Worm (Caenorhabditis elegans): ENCODE measurements around the gene ddi-1.
A peak's percentile ranks its signal among the peaks of the same experiment; 100 is the strongest.

The ddi-1 gene

DNA sequence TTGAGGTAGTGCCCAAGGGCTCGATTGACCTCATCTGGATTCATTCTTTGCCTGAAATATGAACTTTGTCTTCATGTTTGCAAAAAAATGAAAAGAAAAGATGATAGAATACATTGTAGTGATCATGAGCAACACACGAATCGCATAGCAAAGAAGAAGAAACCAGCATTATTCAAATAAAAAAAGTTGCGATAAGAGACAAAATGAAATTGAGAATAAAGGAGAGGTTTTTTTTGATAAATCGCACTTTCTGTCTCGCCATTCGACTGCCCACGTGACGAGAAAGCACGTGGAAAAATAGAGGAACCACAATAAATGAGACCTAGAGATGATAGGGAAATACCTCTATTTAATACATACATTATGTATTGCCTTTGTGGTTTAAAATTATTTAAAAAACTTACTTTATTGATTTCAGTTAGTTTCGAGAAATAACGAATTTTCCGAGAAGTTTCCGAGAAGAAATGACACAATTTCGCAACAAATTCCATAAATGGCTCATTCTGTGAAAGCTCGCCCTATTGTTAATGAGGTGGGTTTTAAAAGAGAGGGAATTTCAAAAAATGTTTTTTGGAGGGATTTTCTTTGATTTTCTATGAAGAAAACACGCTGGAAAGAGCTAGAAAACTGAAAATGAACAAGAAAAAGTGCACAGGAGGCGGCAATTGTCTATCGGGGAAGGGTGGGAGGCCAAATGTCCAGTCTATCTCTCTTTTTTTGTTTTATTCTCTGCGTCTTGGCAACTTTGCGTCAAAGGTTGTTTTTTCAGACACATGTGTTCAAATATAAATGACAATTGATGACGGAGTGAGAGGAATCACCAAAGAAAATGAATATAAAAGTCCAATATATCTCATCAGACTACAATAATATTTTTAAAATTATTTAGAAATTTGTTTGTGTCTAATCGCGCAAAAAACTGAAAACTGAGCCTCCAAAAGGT, 33.0 kb downstream of the ddi-1 start, which contains the start of gene paqr-1:
paqr-1 (minus strand) TSS at position 51 of the 943 bp plus-strand sequence.
- TF ChIP-seq lin-35 (GFP tag; optimal IDR thresholded peaks at IDR 0.05) = peak in 1 of 3 experiments; percentile 67
- TF ChIP-seq dpl-1 (GFP tag; optimal IDR thresholded peaks at IDR 0.05) = no peak
- no peak; the same call in 1 of the 2 replicates for TF ChIP-seq mcd-1 (GFP tag; IDR thresholded peaks at IDR 0.05)
- no peak for TF ChIP-seq zfh-2 (GFP tag; conservative IDR thresholded peaks at IDR 0.05)
- no peak for TF ChIP-seq hlh-12 (tag; optimal IDR thresholded peaks at IDR 0.05)
- TF ChIP-seq bed-1 (GFP tag; IDR thresholded peaks at IDR 0.05) = no peak
- TF ChIP-seq B0035.1 (tag; optimal IDR thresholded peaks at IDR 0.05) = no peak
- no peak for TF ChIP-seq F39B2.1 (GFP tag; IDR thresholded peaks at IDR 0.05)
- no peak for TF ChIP-seq hsf-1 (GFP tag; IDR thresholded peaks at IDR 0.05)
- no peak for TF ChIP-seq ceh-79 (tag; optimal IDR thresholded peaks at IDR 0.05)
- TF ChIP-seq attf-5 (GFP tag; optimal IDR thresholded peaks at IDR 0.05) = peak; percentile 7
- TF ChIP-seq snpc-1.3 (tag; optimal IDR thresholded peaks at IDR 0.05; ENCODE audit: insufficient read depth) = no peak
- no peak for TF ChIP-seq madf-3 (GFP tag; IDR thresholded peaks at IDR 0.05)
- TF ChIP-seq F10E7.11 (tag; optimal IDR thresholded peaks at IDR 0.05) = no peak
- TF ChIP-seq repo-1 (tag; optimal IDR thresholded peaks at IDR 0.05) = no peak
- no peak for TF ChIP-seq B0261.1 (tag; optimal IDR thresholded peaks at IDR 0.05)
- TF ChIP-seq K11D2.4 (GFP tag; IDR thresholded peaks at IDR 0.05) = no peak
- TF ChIP-seq ztf-3 (GFP tag; optimal IDR thresholded peaks at IDR 0.05) = no peak
- TF ChIP-seq F49E8.2 (tag; optimal IDR thresholded peaks at IDR 0.05; ENCODE audit: insufficient read depth) = no peak
- TF ChIP-seq tbp1 (GFP tag; optimal IDR thresholded peaks at IDR 0.05) = peak; percentile 1
- TF ChIP-seq efl-1 (GFP tag; optimal IDR thresholded peaks at IDR 0.05) = peak; percentile 12
- no peak for TF ChIP-seq snpc-4 (GFP tag; optimal IDR thresholded peaks at IDR 0.05)
- peak in 1 of 4 experiments; percentile 21 for TF ChIP-seq snpc-4 (tag; optimal IDR thresholded peaks at IDR 0.05)
- TF ChIP-seq lin-54 (GFP tag; optimal IDR thresholded peaks at IDR 0.05) = peak; percentile 31
- peak; percentile 77 for TF ChIP-seq cebp-1 (GFP tag; IDR thresholded peaks at IDR 0.05)
- TF ChIP-seq cebp-1 (tag; optimal IDR thresholded peaks at IDR 0.05) = peak; percentile 92
- TF ChIP-seq attf-6 (GFP tag; IDR thresholded peaks at IDR 0.05) = no peak

DNA sequence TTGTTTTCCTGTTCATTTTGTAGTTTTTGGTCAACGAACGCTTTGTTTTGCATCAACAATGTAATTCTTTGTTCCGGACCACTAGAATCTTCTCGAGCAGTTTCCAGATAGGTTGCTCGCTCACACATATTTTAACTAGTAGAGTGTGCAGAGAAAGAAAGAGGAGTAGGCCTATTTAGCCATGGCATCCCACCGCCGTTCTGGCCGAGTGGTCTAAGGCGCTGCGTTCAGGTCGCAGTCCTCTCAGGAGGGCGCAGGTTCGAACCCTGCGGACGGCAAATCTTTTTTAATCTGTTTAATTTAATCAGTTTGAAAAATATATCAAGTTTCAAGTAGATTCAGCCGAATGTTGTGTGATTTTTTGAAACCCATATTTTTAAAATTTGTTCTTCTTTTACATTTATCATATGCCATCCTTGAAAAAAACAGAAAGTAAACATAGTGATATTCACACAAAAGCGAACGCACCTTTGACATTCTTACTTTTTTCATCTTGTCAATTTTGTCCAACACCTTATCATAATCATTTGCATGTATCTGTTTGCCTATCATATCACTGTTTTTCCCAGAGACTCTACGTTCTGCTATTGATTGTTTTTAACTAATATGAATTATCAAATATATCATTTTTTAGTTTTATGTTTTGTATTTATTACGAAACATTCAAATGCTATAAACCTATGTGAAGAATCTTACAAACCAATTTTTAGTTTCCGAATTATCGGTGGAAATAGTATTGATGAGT, 34.1 kb downstream of the ddi-1 start, which contains the start of gene try-3:
try-3 (plus strand) TSS at position 532 of the 745 bp plus-strand sequence.
- TF ChIP-seq ceh-27 (GFP tag; optimal IDR thresholded peaks at IDR 0.05) (peak; percentile 73), sdz-38 (tag; optimal IDR thresholded peaks at IDR 0.05) (no peak), efl-1 (GFP tag; optimal IDR thresholded peaks at IDR 0.05) (no peak), ztf-28 (GFP tag; IDR thresholded peaks at IDR 0.05) (0 out of 2 replicates have a peak, but pooled peaks have one; percentile 48), mcd-1 (GFP tag; IDR thresholded peaks at IDR 0.05) (peak; percentile 82), die-1 (tag; optimal IDR thresholded peaks at IDR 0.05) (peak; percentile 81), F39B2.1 (GFP tag; IDR thresholded peaks at IDR 0.05) (no peak), rcor-1 (GFP tag; IDR thresholded peaks at IDR 0.05) (peak; percentile 68), B0261.1 (tag; optimal IDR thresholded peaks at IDR 0.05) (peak; percentile 89), K11D2.4 (GFP tag; IDR thresholded peaks at IDR 0.05) (peak; percentile 78), ccch-3 (GFP tag; optimal IDR thresholded peaks at IDR 0.05) (no peak), attf-5 (GFP tag; optimal IDR thresholded peaks at IDR 0.05) (peak; percentile 54), egl-18 (GFP tag; IDR thresholded peaks at IDR 0.05) (no peak), cebp-2 (GFP tag; IDR thresholded peaks at IDR 0.05) (peak; percentile 79; the same call in 1 of the 2 replicates), mes-4 (tag; optimal IDR thresholded peaks at IDR 0.05) (no peak), hsf-1 (GFP tag; IDR thresholded peaks at IDR 0.05) (peak; percentile 49; the same call in 1 of the 2 replicates), gei-17 (GFP tag; optimal IDR thresholded peaks at IDR 0.05) (no peak), aptf-2 (GFP tag; conservative IDR thresholded peaks at IDR 0.05) (no peak), Y56A3A.18 (GFP tag; IDR thresholded peaks at IDR 0.05) (0 out of 2 replicates have a peak, but pooled peaks have one; percentile 27), atf-7 (tag; optimal IDR thresholded peaks at IDR 0.05) (peak; percentile 55), snpc-4 (GFP tag; optimal IDR thresholded peaks at IDR 0.05) (peak; percentile 79), snpc-4 (tag; optimal IDR thresholded peaks at IDR 0.05) (peak; percentile 18 to 93 (median 89)), dox-1 (GFP tag; IDR thresholded peaks at IDR 0.05) (peak; percentile 90), F23B12.7 (tag; optimal IDR thresholded peaks at IDR 0.05; ENCODE audit: insufficient read depth) (peak; percentile 65), nhr-80 (tag; optimal IDR thresholded peaks at IDR 0.05) (peak; percentile 41), hlh-12 (tag; optimal IDR thresholded peaks at IDR 0.05) (no peak)
